Fruit fly (Drosophila melanogaster): ENCODE measurements around the gene rin.

rin gene

DNA sequence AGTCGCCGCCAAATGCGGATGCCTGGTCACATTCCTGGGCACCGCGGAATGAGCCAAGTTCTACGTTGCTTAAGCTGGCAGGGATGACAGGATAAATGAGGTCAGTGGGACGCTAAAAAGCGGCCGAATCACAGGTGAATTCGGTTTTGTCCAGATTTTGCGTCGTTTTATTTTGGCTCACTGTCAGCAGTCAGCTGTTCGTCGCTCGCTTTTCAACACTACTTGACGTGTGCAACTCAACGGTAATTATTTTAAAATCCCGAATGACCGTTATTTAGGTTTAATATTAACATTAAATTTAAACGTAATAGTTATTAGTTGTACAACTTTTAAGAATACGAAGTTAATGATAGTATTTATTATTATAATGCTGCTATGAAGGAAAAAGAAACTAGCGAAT, 52.5 kb downstream of the rin start:
- no peak for TF ChIP-seq CG17801 (GFP tag; optimal IDR thresholded peaks at IDR 0.05; ENCODE audit: partially characterized antibody)

DNA sequence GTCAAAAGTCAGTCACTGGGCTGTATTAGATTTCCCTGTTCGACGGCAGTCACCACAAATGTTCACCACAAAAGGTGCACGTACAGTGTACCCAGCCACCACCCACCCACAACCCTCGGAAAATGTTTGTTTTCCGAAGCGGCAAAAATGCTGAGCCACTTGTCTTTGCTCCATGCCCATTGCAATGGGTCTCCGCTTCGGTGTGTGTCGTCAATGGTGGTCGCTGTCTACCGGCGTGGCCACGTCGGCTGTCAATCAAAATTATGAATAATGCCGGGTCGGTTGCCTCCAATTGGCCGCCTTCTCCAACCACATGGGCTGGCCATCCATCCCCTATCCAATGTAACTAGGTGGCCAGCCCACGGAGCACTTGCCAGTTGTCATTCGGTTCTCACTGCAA, 53.4 kb downstream of the rin start, which contains the start of gene ninaB:
TSS of gene ninaB (plus strand) at position 374 of the 400 bp plus-strand sequence.
- no peak for TF ChIP-seq CG17801 (GFP tag; optimal IDR thresholded peaks at IDR 0.05; ENCODE audit: partially characterized antibody)

DNA sequence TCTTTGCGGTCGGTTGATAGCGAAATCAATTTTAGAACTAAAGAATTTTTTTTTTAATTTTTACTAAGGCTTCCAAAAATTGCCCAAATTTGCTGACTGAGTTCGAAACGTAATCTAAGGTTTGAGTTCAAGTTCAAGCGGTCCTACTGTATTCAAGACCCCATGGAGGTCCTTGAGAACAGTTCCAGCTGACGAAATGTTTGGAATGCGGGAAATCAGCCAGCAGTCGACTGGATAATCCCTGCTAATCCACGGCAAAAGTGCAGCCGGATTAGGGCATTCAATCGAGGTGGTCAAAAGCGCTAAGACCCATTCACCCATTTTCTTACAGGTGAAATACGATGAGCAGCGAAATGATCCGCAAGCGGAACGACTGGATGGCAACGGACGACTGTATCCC, 53.9 kb downstream of the rin start, which contains the start of gene f-cup:
TSS of gene f-cup (minus strand) at position 101 of the 400 bp plus-strand sequence.
- TF ChIP-seq CG17801 (GFP tag; optimal IDR thresholded peaks at IDR 0.05; ENCODE audit: partially characterized antibody), result no peak
